Fruit fly (Drosophila melanogaster): ENCODE data around the gene CG7381.

- no peak for TF ChIP-seq dsf (GFP tag; optimal IDR thresholded peaks at IDR 0.05; ENCODE audit: borderline replicate concordance)
- no peak for TF ChIP-seq rgr (GFP tag; optimal IDR thresholded peaks at IDR 0.05)
- no peak for TF ChIP-seq Abd-B (GFP tag; optimal IDR thresholded peaks at IDR 0.05)
- TF ChIP-seq Mio (GFP tag; optimal IDR thresholded peaks at IDR 0.05): no peak
- TF ChIP-seq br (GFP tag; optimal IDR thresholded peaks at IDR 0.05): no peak
- TF ChIP-seq dl (GFP tag; optimal IDR thresholded peaks at IDR 0.05; ENCODE audit: insufficient read depth in 1 of 2, partially characterized antibody in 2 of 2): no peak
- no peak for TF ChIP-seq lola (GFP tag; optimal IDR thresholded peaks at IDR 0.05)
These were observed 5.2 kb downstream of the CG7381 start for dm6 chr3R:12972106-12972505.

All from whole organism, wandering third instar larva.